Fruit fly (Drosophila melanogaster) whole organism, pupa: ENCODE results near the gene CG15429.

Experiments
- CG17806 ChIP-seq: fragments of 200-800 bp; sonication (Bioruptor generic); optimal IDR thresholded peaks from 2 replicates; lab custom pipeline; 2018; ENCODE audit warnings: missing biosample characterization, mild to moderate bottlenecking, missing genetic modification characterization, moderate library complexity
- CG34367 ChIP-seq: fragments of 200-800 bp; sonication (Bioruptor generic); optimal IDR thresholded peaks from 2 replicates; lab custom pipeline; 2018; ENCODE audit warnings: missing biosample characterization, mild to moderate bottlenecking, missing genetic modification characterization
- CG4496 ChIP-seq: fragments of 200-800 bp; sonication (Bioruptor generic); IDR thresholded peaks from 3 replicates; pipeline ENCODE4 v1.3.6; 2022; ENCODE audit warnings: missing biosample characterization, missing genetic modification characterization
- CG8301 ChIP-seq: fragments of 200-800 bp; sonication (Bioruptor generic); optimal IDR thresholded peaks from 2 replicates; lab custom pipeline; 2018; ENCODE audit warnings: missing biosample characterization, mild to moderate bottlenecking, missing genetic modification characterization
- CG9948 ChIP-seq: fragments of 200-800 bp; sonication (Bioruptor generic); optimal IDR thresholded peaks from 2 replicates; lab custom pipeline; 2018; ENCODE audit warnings: missing biosample characterization, mild to moderate bottlenecking, missing genetic modification characterization, moderate library complexity
- D1 ChIP-seq: fragments of 200-800 bp; sonication (Bioruptor generic); optimal IDR thresholded peaks from 2 replicates; lab custom pipeline; 2018; ENCODE audit warnings: missing biosample characterization, mild to moderate bottlenecking, missing genetic modification characterization, moderate library complexity
- EcR ChIP-seq: fragments of 200-800 bp; sonication (Bioruptor generic); optimal IDR thresholded peaks from 3 replicates; lab custom pipeline; 2019; ENCODE audit warnings: missing biosample characterization, missing genetic modification characterization, mild to moderate bottlenecking, moderate library complexity, missing genetic modification reagents
- Pif1A ChIP-seq: fragments of 200-800 bp; sonication (Bioruptor generic); optimal IDR thresholded peaks from 3 replicates; lab custom pipeline; 2016; ENCODE audit warnings: missing biosample characterization, missing genetic modification characterization
- fd96Ca ChIP-seq: fragments of 200-800 bp; sonication (Bioruptor generic); IDR thresholded peaks from 3 replicates; pipeline ENCODE4 v1.3.6; 2022; ENCODE audit warnings: missing biosample characterization, missing genetic modification characterization

DNA sequence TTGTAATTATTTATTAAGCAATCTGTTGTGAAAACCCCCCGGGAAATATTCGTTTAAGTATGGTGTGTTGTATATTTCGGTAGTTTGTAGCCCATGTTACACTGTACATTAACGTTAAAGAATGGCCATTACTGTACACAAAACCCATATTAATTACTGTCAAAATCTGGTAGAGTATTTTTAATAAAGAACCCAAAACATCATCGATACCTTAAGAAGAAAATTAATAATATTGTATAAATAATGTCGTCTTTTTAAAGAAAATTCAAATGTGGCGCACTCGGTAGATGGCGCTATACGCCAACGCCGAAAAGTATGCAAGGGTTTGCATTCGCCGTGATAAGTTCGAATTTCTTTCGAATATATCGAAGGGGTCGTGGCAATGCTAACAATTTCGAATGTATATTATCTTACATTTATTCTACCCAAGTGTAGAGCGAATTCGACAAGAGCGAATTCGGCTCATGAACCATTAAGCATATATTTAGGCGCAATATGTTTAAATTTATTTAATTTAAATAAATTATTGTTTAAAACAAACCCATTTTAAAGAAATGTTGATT is 7.1 kb upstream of the CG15429 start:
- TF ChIP-seq CG34367 = no peak
- no peak for TF ChIP-seq CG17806 (tag; lab: Kevin White, UChicago)
- no peak for TF ChIP-seq EcR (GFP tag; lab: Kevin White, UChicago)
- TF ChIP-seq Pif1A (GFP tag; lab: Kevin White, UChicago) = no peak
- TF ChIP-seq fd96Ca = no peak
- TF ChIP-seq CG8301 (tag; lab: Kevin White, UChicago) = no peak
- TF ChIP-seq CG4496 (GFP tag; lab: Robert Waterston, UW) = no peak
- no peak for TF ChIP-seq CG9948
- TF ChIP-seq D1 (tag; lab: Kevin White, UChicago) = peak; percentile 76
